Worm (Caenorhabditis elegans) whole organism, early embryonic: Measurements from ENCODE around the gene H04D03.6.

Experiments
- B0310.2 ChIP-seq: sonication (generic microtip); optimal IDR thresholded peaks from 2 replicates; lab custom pipeline; 2016; ENCODE audit warnings: mild to moderate bottlenecking, missing genetic modification characterization, missing compliant biosample characterization
- F13C5.2 ChIP-seq: sonication (generic microtip); optimal IDR thresholded peaks from 2 replicates; lab custom pipeline; 2017; ENCODE audit warnings: mild to moderate bottlenecking, missing genetic modification characterization, inconsistent platforms, missing compliant biosample characterization
- aly-1 ChIP-seq: sonication (generic microtip); optimal IDR thresholded peaks from 2 replicates; lab custom pipeline; 2016; ENCODE audit warnings: missing genetic modification characterization, missing compliant biosample characterization
- ama-1 ChIP-seq: fragments of 150-350 bp; optimal IDR thresholded peaks from 2 replicates; lab custom pipeline; 2014
- ceh-13 ChIP-seq: fragments of 200-800 bp; sonication (Bioruptor generic); optimal IDR thresholded peaks from 2 replicates; lab custom pipeline; 2018; ENCODE audit warnings: mild to moderate bottlenecking, missing genetic modification characterization, missing compliant biosample characterization
- ceh-36 ChIP-seq: sonication (generic microtip); optimal IDR thresholded peaks from 2 replicates; lab custom pipeline; 2016; ENCODE audit warnings: missing genetic modification characterization, inconsistent platforms, missing compliant biosample characterization
- ets-7 ChIP-seq: sonication (generic microtip); optimal IDR thresholded peaks from 2 replicates; lab custom pipeline; 2016; ENCODE audit warnings: missing genotype, missing genetic modification characterization, missing compliant biosample characterization
- flt-1 ChIP-seq: fragments of 200-800 bp; sonication (Bioruptor generic); IDR thresholded peaks from 2 replicates; pipeline ENCODE4 v1.3.6; 2022; ENCODE audit warnings: missing genetic modification characterization, missing compliant biosample characterization
- hmbx-1 ChIP-seq: sonication (generic microtip); optimal IDR thresholded peaks from 2 replicates; lab custom pipeline; 2016; ENCODE audit warnings: mild to moderate bottlenecking, missing genetic modification characterization, missing compliant biosample characterization
- hmg-4 ChIP-seq: fragments of 200-800 bp; sonication (Bioruptor generic); optimal IDR thresholded peaks from 2 replicates; lab custom pipeline; 2018; ENCODE audit warnings: mild to moderate bottlenecking, missing genetic modification characterization, missing compliant biosample characterization
- hnd-1 ChIP-seq: sonication (generic microtip); optimal IDR thresholded peaks from 2 replicates; lab custom pipeline; 2016; ENCODE audit warnings: missing genetic modification characterization, missing compliant biosample characterization
- pes-1 ChIP-seq: fragments of 200-800 bp; sonication (Bioruptor generic); IDR thresholded peaks from 2 replicates; pipeline ENCODE4 v1.3.6; 2022; ENCODE audit warnings: missing genetic modification reagents, missing genetic modification characterization, missing compliant biosample characterization
- scrt-1 ChIP-seq: fragments of 200-800 bp; sonication (Bioruptor generic); IDR thresholded peaks from 2 replicates; pipeline ENCODE4 v1.3.6; 2022; ENCODE audit warnings: missing genetic modification characterization, missing compliant biosample characterization
- sea-1 ChIP-seq: fragments of 200-800 bp; sonication (Bioruptor generic); conservative IDR thresholded peaks from 2 replicates; pipeline ENCODE4 v1.3.6; 2022; ENCODE audit warnings: missing genetic modification characterization, missing compliant biosample characterization
- tbx-11 ChIP-seq: fragments of 200-800 bp; sonication (Bioruptor generic); IDR thresholded peaks from 2 replicates; pipeline ENCODE4 v1.3.6; 2022; ENCODE audit warnings: missing genetic modification characterization, missing compliant biosample characterization
- tbx-37 ChIP-seq: fragments of 200-800 bp; sonication (Bioruptor generic); conservative IDR thresholded peaks from 2 replicates; pipeline ENCODE4 v1.3.6; 2022; ENCODE audit warnings: missing genetic modification reagents, missing genetic modification characterization, missing compliant biosample characterization
- tra-4 ChIP-seq: sonication (generic microtip); optimal IDR thresholded peaks from 2 replicates; lab custom pipeline; 2017; ENCODE audit warnings: missing genetic modification characterization, missing compliant biosample characterization

The H04D03.6 gene

ce11 chrIII:10451012-10451411, 12.3 kb upstream of the H04D03.6 start, which contains the start of gene H04D03.4:
H04D03.4 (minus strand) TSS chrIII:10451112.
- TF ChIP-seq tra-4 (tag; lab: Kevin White, UChicago), result no peak
- no peak for TF ChIP-seq F13C5.2 (tag; lab: Kevin White, UChicago)
- no peak for TF ChIP-seq ceh-13 (GFP tag; lab: Kevin White, UChicago)
- no peak for TF ChIP-seq scrt-1 (GFP tag; lab: Robert Waterston, UW)
- no peak for TF ChIP-seq tbx-37 (GFP tag; lab: Robert Waterston, UW)
- TF ChIP-seq hmbx-1 (tag; lab: Kevin White, UChicago), result no peak
- TF ChIP-seq ceh-36 (tag; lab: Kevin White, UChicago), result no peak
- no peak for TF ChIP-seq pes-1 (GFP tag; lab: Robert Waterston, UW)
- TF ChIP-seq B0310.2 (tag; lab: Kevin White, UChicago), result no peak
- no peak for TF ChIP-seq sea-1 (GFP tag; lab: Robert Waterston, UW)
- no peak for TF ChIP-seq hmg-4 (GFP tag; lab: Kevin White, UChicago)
- TF ChIP-seq aly-1, result no peak
- no peak for TF ChIP-seq ama-1
- no peak for TF ChIP-seq ets-7
- TF ChIP-seq tbx-11 (GFP tag; lab: Robert Waterston, UW), result no peak
- no peak for TF ChIP-seq flt-1 (GFP tag; lab: Robert Waterston, UW)

ce11 chrIII:10446730-10447129, 8.1 kb upstream of the H04D03.6 start, which contains the start of gene H04D03.7:
H04D03.7 (minus strand) TSS chrIII:10446830.
- TF ChIP-seq ceh-13 (GFP tag; lab: Kevin White, UChicago) (no peak), hmbx-1 (tag; lab: Kevin White, UChicago) (no peak), ets-7 (no peak), sea-1 (GFP tag; lab: Robert Waterston, UW) (no peak), aly-1 (no peak), hmg-4 (GFP tag; lab: Kevin White, UChicago) (no peak), ceh-36 (tag; lab: Kevin White, UChicago) (no peak)

- TF ChIP-seq hmg-4 (GFP tag; lab: Kevin White, UChicago) (no peak), B0310.2 (tag; lab: Kevin White, UChicago) (no peak), aly-1 (no peak), tbx-37 (GFP tag; lab: Robert Waterston, UW) (no peak), tra-4 (tag; lab: Kevin White, UChicago) (no peak), hnd-1 (tag; lab: Kevin White, UChicago) (no peak), flt-1 (GFP tag; lab: Robert Waterston, UW) (no peak), ceh-13 (GFP tag; lab: Kevin White, UChicago) (no peak), tbx-11 (GFP tag; lab: Robert Waterston, UW) (no peak), F13C5.2 (tag; lab: Kevin White, UChicago) (no peak), sea-1 (GFP tag; lab: Robert Waterston, UW) (no peak), scrt-1 (GFP tag; lab: Robert Waterston, UW) (no peak), ceh-36 (tag; lab: Kevin White, UChicago) (no peak), ama-1 (no peak), pes-1 (GFP tag; lab: Robert Waterston, UW) (no peak), ets-7 (no peak)
Measured at ce11 chrIII:10442355-10443140, 3.9 kb upstream of the H04D03.6 start, which contains the start of the genes H04D03.2 and ecps-2. H04D03.2 (minus strand) TSS chrIII:10442405. ecps-2 (plus strand) TSS chrIII:10443090.

ce11 chrIII:10435938-10436842, 2.5 kb downstream of the H04D03.6 start, which contains the start of the genes smrd-1 and enu-3.1:
smrd-1 (minus strand) TSS chrIII:10435988.
enu-3.1 (plus strand) TSS chrIII:10436276.
- TF ChIP-seq scrt-1 (GFP tag; lab: Robert Waterston, UW) (peak; percentile 37; the same call in 1 of the 2 replicates), tbx-37 (GFP tag; lab: Robert Waterston, UW) (peak; percentile 59; the same call in 1 of the 2 replicates), pes-1 (GFP tag; lab: Robert Waterston, UW) (peak; percentile 57; the same call in 1 of the 2 replicates)

- TF ChIP-seq flt-1 (GFP tag; lab: Robert Waterston, UW), result peak; percentile 61; the same call in 1 of the 2 replicates
- peak; percentile 45 for TF ChIP-seq aly-1
- peak; percentile 71 for TF ChIP-seq hmg-4 (GFP tag; lab: Kevin White, UChicago)
- TF ChIP-seq ceh-13 (GFP tag; lab: Kevin White, UChicago), result peak; percentile 57
- peak; percentile 81 for TF ChIP-seq F13C5.2 (tag; lab: Kevin White, UChicago)
- no peak for TF ChIP-seq tra-4 (tag; lab: Kevin White, UChicago)
- TF ChIP-seq hnd-1 (tag; lab: Kevin White, UChicago), result peak; percentile 46
- no peak for TF ChIP-seq ama-1
- TF ChIP-seq sea-1 (GFP tag; lab: Robert Waterston, UW), result peak; percentile 84
- TF ChIP-seq scrt-1 (GFP tag; lab: Robert Waterston, UW), result peak; percentile 66; the same call in 1 of the 2 replicates
- TF ChIP-seq hmbx-1 (tag; lab: Kevin White, UChicago), result no peak
- peak; percentile 74 for TF ChIP-seq pes-1 (GFP tag; lab: Robert Waterston, UW)
- peak; percentile 61; the same call in 1 of the 2 replicates for TF ChIP-seq tbx-37 (GFP tag; lab: Robert Waterston, UW)
- no peak for TF ChIP-seq B0310.2 (tag; lab: Kevin White, UChicago)
- TF ChIP-seq tbx-11 (GFP tag; lab: Robert Waterston, UW), result 0 out of 2 replicates have a peak, but pooled peaks have one; percentile 49
- TF ChIP-seq ceh-36 (tag; lab: Kevin White, UChicago), result peak; percentile 76
- TF ChIP-seq ets-7, result no peak
Measured at ce11 chrIII:10432104-10432503, 6.6 kb downstream of the H04D03.6 start.

ce11 chrIII:10427882-10428281, 10.8 kb downstream of the H04D03.6 start, which contains the start of gene prp-3:
prp-3 (minus strand) TSS chrIII:10427982.
- TF ChIP-seq hnd-1 (tag; lab: Kevin White, UChicago) (no peak), F13C5.2 (tag; lab: Kevin White, UChicago) (no peak), pes-1 (GFP tag; lab: Robert Waterston, UW) (no peak), tra-4 (tag; lab: Kevin White, UChicago) (no peak), hmg-4 (GFP tag; lab: Kevin White, UChicago) (no peak), ceh-36 (tag; lab: Kevin White, UChicago) (no peak), hmbx-1 (tag; lab: Kevin White, UChicago) (no peak), ets-7 (no peak), tbx-37 (GFP tag; lab: Robert Waterston, UW) (no peak), ama-1 (no peak), B0310.2 (tag; lab: Kevin White, UChicago) (no peak), sea-1 (GFP tag; lab: Robert Waterston, UW) (no peak), tbx-11 (GFP tag; lab: Robert Waterston, UW) (no peak)
